Worm (Caenorhabditis elegans) whole organism, mixed stage, embryonic: ENCODE data around the gene T10H9.8.
A peak's percentile ranks its signal among the peaks of the same experiment; 100 is the strongest.

ENCODE experiments used
- M03D4.4 ChIP-seq: sonication (generic microtip); optimal IDR thresholded peaks from 2 replicates; lab custom pipeline; 2017; ENCODE audit warnings: mild to moderate bottlenecking, missing genetic modification characterization, missing compliant biosample characterization
- bed-3 ChIP-seq: fragments of 200-800 bp; sonication (Bioruptor generic); optimal IDR thresholded peaks from 3 replicates; lab custom pipeline; 2018; ENCODE audit warnings: mild to moderate bottlenecking, missing genetic modification characterization, moderate library complexity, missing compliant biosample characterization
- blmp-1 ChIP-seq: fragments of 150-350 bp; optimal IDR thresholded peaks from 2 replicates; lab custom pipeline; 2014; ENCODE audit warnings: missing biosample characterization, missing genetic modification characterization
- ceh-39 ChIP-seq: fragments of 150-350 bp; optimal IDR thresholded peaks from 2 replicates; lab custom pipeline; 2014; ENCODE audit warnings: missing biosample characterization, missing genetic modification characterization
- ceh-43 ChIP-seq: fragments of 200-800 bp; sonication (Bioruptor generic); optimal IDR thresholded peaks from 2 replicates; lab custom pipeline; 2018; ENCODE audit warnings: mild to moderate bottlenecking, missing genetic modification characterization, moderate library complexity, missing compliant biosample characterization
- ces-1 ChIP-seq: fragments of 150-350 bp; optimal IDR thresholded peaks from 2 replicates; lab custom pipeline; 2014; ENCODE audit warnings: missing biosample characterization, missing genetic modification reagents, missing genetic modification characterization
- drap-1 ChIP-seq: fragments of 200-800 bp; sonication (Bioruptor generic); optimal IDR thresholded peaks from 3 replicates; lab custom pipeline; 2018; ENCODE audit warnings: mild to moderate bottlenecking, missing genetic modification characterization, missing compliant biosample characterization
- elt-1 ChIP-seq: sonication (generic microtip); optimal IDR thresholded peaks from 2 replicates; lab custom pipeline; 2017; ENCODE audit warnings: missing genetic modification characterization, mild to moderate bottlenecking, missing compliant biosample characterization, antibody characterized with exemption, moderate library complexity, borderline replicate concordance; ENCODE audit not compliant: insufficient read depth
- elt-3 ChIP-seq: fragments of 150-350 bp; optimal IDR thresholded peaks from 2 replicates; lab custom pipeline; 2014; ENCODE audit warnings: missing biosample characterization, missing genetic modification characterization
- ham-2 ChIP-seq: fragments of 200-800 bp; sonication (Bioruptor generic); optimal IDR thresholded peaks from 2 replicates; lab custom pipeline; 2018; ENCODE audit warnings: mild to moderate bottlenecking, missing genetic modification characterization, missing compliant biosample characterization
- hlh-1 ChIP-seq: fragments of 150-350 bp; optimal IDR thresholded peaks from 2 replicates; lab custom pipeline; 2014; ENCODE audit warnings: missing biosample characterization, missing genetic modification reagents, missing genetic modification characterization
- lin-32 ChIP-seq: fragments of 200-800 bp; sonication (Bioruptor generic); optimal IDR thresholded peaks from 2 replicates; lab custom pipeline; 2018; ENCODE audit warnings: mild to moderate bottlenecking, missing genetic modification characterization, missing compliant biosample characterization
- lsy-2 ChIP-seq: fragments of 150-350 bp; optimal IDR thresholded peaks from 2 replicates; lab custom pipeline; 2014; ENCODE audit warnings: missing biosample characterization, missing genetic modification characterization
- mep-1 ChIP-seq: fragments of 150-350 bp; optimal IDR thresholded peaks from 2 replicates; lab custom pipeline; 2017; ENCODE audit warnings: missing biosample characterization, missing genetic modification reagents, missing genetic modification characterization, inconsistent platforms
- mls-2 ChIP-seq: sonication (generic microtip); optimal IDR thresholded peaks from 2 replicates; lab custom pipeline; 2016; ENCODE audit warnings: mild to moderate bottlenecking, missing genetic modification characterization, moderate library complexity, missing compliant biosample characterization
- nhr-12 ChIP-seq: fragments of 150-350 bp; optimal IDR thresholded peaks from 2 replicates; lab custom pipeline; 2014; ENCODE audit warnings: missing biosample characterization, missing genetic modification characterization
- nhr-2 ChIP-seq: fragments of 150-350 bp; optimal IDR thresholded peaks from 2 replicates; lab custom pipeline; 2014; ENCODE audit warnings: missing biosample characterization, missing genetic modification characterization
- nhr-237 ChIP-seq: fragments of 150-350 bp; optimal IDR thresholded peaks from 2 replicates; lab custom pipeline; 2014; ENCODE audit warnings: missing biosample characterization, missing genetic modification characterization
- nhr-28 ChIP-seq: fragments of 150-350 bp; optimal IDR thresholded peaks from 2 replicates; lab custom pipeline; 2014; ENCODE audit warnings: missing biosample characterization, missing genetic modification characterization
- nhr-76 ChIP-seq: sonication (generic microtip); optimal IDR thresholded peaks from 2 replicates; lab custom pipeline; 2017; ENCODE audit warnings: missing biosample characterization, missing genetic modification characterization
- pha-4 ChIP-seq: fragments of 150-350 bp; optimal IDR thresholded peaks from 2 replicates; lab custom pipeline; 2018; ENCODE audit warnings: missing biosample characterization, missing genetic modification reagents, missing genetic modification characterization
- sem-2 ChIP-seq: fragments of 200-800 bp; sonication (Bioruptor generic); optimal IDR thresholded peaks from 2 replicates; lab custom pipeline; 2018; ENCODE audit warnings: mild to moderate bottlenecking, missing genetic modification characterization, missing compliant biosample characterization
- snpc-4 ChIP-seq: fragments of 150-350 bp; optimal IDR thresholded peaks from 2 replicates; lab custom pipeline; 2014; ENCODE audit warnings: missing biosample characterization, missing genetic modification characterization
- sptf-1 ChIP-seq: sonication (generic microtip); optimal IDR thresholded peaks from 2 replicates; lab custom pipeline; 2017; ENCODE audit warnings: mild to moderate bottlenecking, missing genetic modification characterization, moderate library complexity, missing compliant biosample characterization
- tbx-8 ChIP-seq: fragments of 200-800 bp; sonication (Bioruptor generic); optimal IDR thresholded peaks from 2 replicates; lab custom pipeline; 2018; ENCODE audit warnings: mild to moderate bottlenecking, missing genetic modification characterization, moderate library complexity, missing compliant biosample characterization
- unc-120 ChIP-seq: sonication (generic microtip); optimal IDR thresholded peaks from 2 replicates; lab custom pipeline; 2017; ENCODE audit warnings: missing genetic modification characterization, missing compliant biosample characterization; ENCODE audit not compliant: poor library complexity, severe bottlenecking
- unc-39 ChIP-seq: fragments of 150-350 bp; optimal IDR thresholded peaks from 2 replicates; lab custom pipeline; 2014; ENCODE audit warnings: missing biosample characterization, missing genetic modification characterization
- unc-62 ChIP-seq: fragments of 150-350 bp; optimal IDR thresholded peaks from 2 replicates; lab custom pipeline; 2014; ENCODE audit warnings: missing biosample characterization, missing genetic modification reagents, missing genetic modification characterization
- zip-8 ChIP-seq: fragments of 150-350 bp; optimal IDR thresholded peaks from 2 replicates; lab custom pipeline; 2014; ENCODE audit warnings: missing biosample characterization, missing genetic modification characterization
- ztf-11 ChIP-seq: fragments of 150-350 bp; optimal IDR thresholded peaks from 2 replicates; lab custom pipeline; 2014; ENCODE audit warnings: missing biosample characterization, missing genetic modification characterization

The T10H9.8 gene

DNA sequence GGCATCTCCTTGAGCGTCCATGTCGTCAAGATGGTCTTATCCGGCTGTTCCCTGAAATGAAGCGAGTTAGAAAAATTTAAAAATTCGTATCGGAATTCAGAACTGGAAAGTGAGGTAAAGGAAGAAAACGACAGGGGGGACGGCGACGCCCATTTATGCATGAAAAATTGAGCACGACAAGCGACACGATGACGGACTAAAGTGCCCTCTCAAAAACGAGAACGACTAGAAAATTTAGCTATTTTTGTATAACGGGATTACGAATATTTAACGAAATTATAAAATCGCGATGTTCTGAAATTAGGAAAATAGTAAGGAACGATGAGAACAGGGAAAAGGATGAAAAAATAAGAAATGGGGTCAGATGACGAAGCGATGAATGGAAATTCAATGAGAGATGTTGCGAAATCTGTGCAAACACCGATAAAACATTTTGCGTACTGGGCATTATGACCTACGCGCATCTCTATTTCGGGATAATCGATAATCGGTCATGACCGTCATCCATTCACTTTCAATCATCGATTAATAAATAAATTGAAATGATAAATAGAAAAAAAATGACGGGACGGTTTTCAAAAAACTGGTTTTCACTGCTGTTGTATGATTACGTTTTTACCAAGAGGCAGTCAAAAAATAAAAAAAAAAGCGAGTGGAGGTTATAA, 4.4 kb downstream of the T10H9.8 start, which contains the start of gene snb-1:
TSS of gene snb-1 (minus strand) at position 51 of the 665 bp plus-strand sequence.
- TF ChIP-seq mep-1 (peak; percentile 7), unc-120 (peak; percentile 82), nhr-237 (tag; lab: Kevin White, UChicago) (peak; percentile 53), blmp-1 (peak; percentile 11), lsy-2 (tag; lab: Kevin White, UChicago) (peak; percentile 56), ceh-39 (tag; lab: Kevin White, UChicago) (peak; percentile 55), hlh-1 (no peak), nhr-28 (tag; lab: Kevin White, UChicago) (no peak), pha-4 (tag; lab: Kevin White, UChicago) (peak; percentile 34), elt-3 (tag; lab: Kevin White, UChicago) (no peak), ces-1 (GFP tag; lab: Kevin White, UChicago) (peak; percentile 25), ztf-11 (tag; lab: Kevin White, UChicago) (no peak)

DNA sequence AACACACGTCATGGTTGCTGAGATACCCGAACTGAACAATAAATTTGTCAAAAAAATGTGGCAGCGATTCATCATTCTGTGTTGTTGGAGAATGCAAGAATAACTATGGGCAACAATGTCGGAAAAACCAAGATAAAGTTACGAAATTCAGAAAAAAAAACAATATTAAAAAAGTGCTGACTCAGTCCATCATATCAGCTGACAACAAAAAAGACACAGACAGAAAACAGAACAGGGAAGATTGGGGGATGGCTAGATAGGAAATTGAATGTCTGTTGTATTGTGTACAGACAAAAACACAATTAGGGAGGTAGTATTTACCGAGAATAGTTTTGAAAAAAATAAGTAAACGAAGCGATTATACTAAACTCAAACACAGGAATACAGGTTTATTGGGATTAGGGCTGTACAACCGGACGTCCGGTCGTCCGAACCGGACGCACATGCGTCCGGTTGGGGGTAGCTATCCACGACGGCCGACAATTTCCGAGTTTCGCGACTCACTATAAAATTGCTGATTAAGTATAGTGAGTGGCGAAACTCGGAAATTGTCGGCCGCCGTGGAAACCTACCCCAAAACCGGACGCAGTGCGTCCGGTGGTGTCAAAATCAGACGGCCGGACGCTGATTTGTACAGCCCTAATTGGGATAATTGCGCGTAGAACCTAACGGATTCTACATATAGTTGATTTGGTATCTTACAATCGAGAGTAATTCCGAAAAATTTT, 5.5 kb downstream of the T10H9.8 start:
- TF ChIP-seq ham-2 (GFP tag; lab: Kevin White, UChicago), result no peak
- TF ChIP-seq unc-62 (GFP tag; lab: Kevin White, UChicago), result no peak
- no peak for TF ChIP-seq nhr-12
- no peak for TF ChIP-seq snpc-4
- TF ChIP-seq tbx-8 (GFP tag; lab: Kevin White, UChicago), result no peak
- TF ChIP-seq ceh-39 (tag; lab: Kevin White, UChicago), result no peak
- no peak for TF ChIP-seq unc-39
- no peak for TF ChIP-seq lin-32
- TF ChIP-seq ceh-43, result no peak
- no peak for TF ChIP-seq mls-2
- no peak for TF ChIP-seq pha-4 (tag; lab: Kevin White, UChicago)
- no peak for TF ChIP-seq sptf-1 (tag; lab: Kevin White, UChicago)
- no peak for TF ChIP-seq blmp-1
- no peak for TF ChIP-seq elt-3 (tag; lab: Kevin White, UChicago)

DNA sequence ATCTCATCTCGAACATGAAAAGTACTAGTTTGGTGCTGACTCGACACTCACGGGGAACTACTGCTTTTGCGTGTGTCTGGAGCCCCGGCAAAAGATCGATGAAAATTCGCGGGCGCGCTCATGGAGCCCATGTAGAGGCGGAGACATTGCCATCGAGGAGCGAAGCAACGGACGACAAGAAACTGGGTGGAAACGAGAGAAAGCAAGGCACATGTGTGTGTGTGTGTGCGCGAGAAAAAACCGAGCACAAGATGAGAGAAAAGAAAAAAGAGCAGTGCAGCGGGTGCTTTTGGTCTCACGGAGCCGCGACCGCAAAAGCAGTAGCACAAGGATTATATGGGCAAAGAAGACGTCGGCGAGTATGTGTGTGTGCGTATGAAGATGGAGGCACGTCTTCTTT, 6.6 kb downstream of the T10H9.8 start:
- TF ChIP-seq mep-1 (peak; percentile 50), M03D4.4 (tag; lab: Kevin White, UChicago) (no peak), sptf-1 (tag; lab: Kevin White, UChicago) (peak; percentile 14)

DNA sequence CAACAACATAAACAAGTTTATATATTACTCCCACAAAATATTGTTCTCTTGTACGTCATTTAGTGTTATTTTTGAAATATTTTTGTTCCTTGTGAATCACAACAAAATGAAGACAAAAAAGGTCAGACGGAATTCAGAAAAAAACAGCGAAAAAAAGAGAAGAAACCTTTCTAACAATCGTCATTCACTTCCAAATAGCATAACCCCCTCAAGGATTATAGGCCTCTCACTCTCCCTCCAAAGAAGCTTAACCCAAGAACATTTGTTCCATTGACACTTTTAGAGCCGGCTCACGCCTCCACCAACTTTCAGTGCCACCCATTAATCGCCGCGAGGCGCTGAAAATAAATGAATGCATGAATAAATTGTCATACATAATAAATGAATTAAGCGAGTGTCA, 7.4 kb downstream of the T10H9.8 start:
- TF ChIP-seq lin-32, result no peak
- TF ChIP-seq nhr-28 (tag; lab: Kevin White, UChicago), result no peak
- no peak for TF ChIP-seq mls-2
- TF ChIP-seq blmp-1, result no peak
- TF ChIP-seq nhr-237 (tag; lab: Kevin White, UChicago), result no peak
- no peak for TF ChIP-seq zip-8 (tag; lab: Kevin White, UChicago)
- no peak for TF ChIP-seq sem-2 (GFP tag; lab: Kevin White, UChicago)
- no peak for TF ChIP-seq tbx-8 (GFP tag; lab: Kevin White, UChicago)
- TF ChIP-seq drap-1 (GFP tag; lab: Kevin White, UChicago), result no peak
- no peak for TF ChIP-seq elt-1 (tag; lab: Kevin White, UChicago)
- TF ChIP-seq nhr-76 (tag; lab: Kevin White, UChicago), result no peak
- TF ChIP-seq nhr-2 (tag; lab: Kevin White, UChicago), result no peak
- TF ChIP-seq mep-1, result no peak
- no peak for TF ChIP-seq ces-1 (GFP tag; lab: Kevin White, UChicago)
- TF ChIP-seq ceh-39 (tag; lab: Kevin White, UChicago), result no peak
- TF ChIP-seq bed-3 (GFP tag; lab: Kevin White, UChicago), result no peak

DNA sequence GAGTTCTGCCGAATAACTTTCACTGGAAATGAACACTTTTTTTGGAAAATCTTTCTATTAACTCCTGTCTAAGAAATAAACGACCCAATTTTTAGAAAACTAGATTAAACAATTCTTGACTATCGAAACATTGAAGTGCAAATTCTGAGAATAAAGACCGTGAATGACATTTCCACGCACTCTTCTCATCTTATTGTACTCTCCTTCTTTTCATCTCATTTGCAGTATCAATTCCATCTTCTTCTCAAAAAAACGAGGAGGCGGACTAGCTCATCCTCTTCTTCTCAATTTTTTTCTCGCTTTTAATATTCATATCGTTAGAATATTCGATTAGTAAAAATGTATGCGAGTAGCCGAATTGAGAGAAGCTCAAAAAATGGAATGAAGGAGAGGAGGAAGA, 9.5 kb downstream of the T10H9.8 start:
- TF ChIP-seq ces-1 (GFP tag; lab: Kevin White, UChicago) (peak; percentile 25), zip-8 (tag; lab: Kevin White, UChicago) (no peak)
